Fruit fly (Drosophila melanogaster) whole organism, embryonic: ENCODE measurements around the gene Idh3a.

Source experiments
- C15 ChIP-seq: fragments of 200-800 bp; sonication (Bioruptor generic); IDR thresholded peaks from 3 replicates; pipeline ENCODE4 v1.3.6; 2022; ENCODE audit warnings: missing biosample characterization, missing genetic modification characterization
- CG11093 ChIP-seq: fragments of 200-800 bp; sonication (Bioruptor generic); IDR thresholded peaks from 3 replicates; pipeline ENCODE4 v1.3.6; 2022; ENCODE audit warnings: missing biosample characterization, missing genetic modification characterization
- CG12104 ChIP-seq: fragments of 200-800 bp; sonication (Bioruptor generic); optimal IDR thresholded peaks from 3 replicates; lab custom pipeline; 2016; ENCODE audit warnings: missing biosample characterization, missing genetic modification characterization
- CG14667 ChIP-seq: fragments of 200-800 bp; sonication (Bioruptor generic); IDR thresholded peaks from 2 replicates; pipeline ENCODE4 v1.3.6; 2022; ENCODE audit warnings: missing biosample characterization, missing genetic modification characterization
- CG14860 ChIP-seq: fragments of 200-800 bp; sonication (Bioruptor generic); IDR thresholded peaks from 3 replicates; pipeline ENCODE4 v1.3.6; 2022; ENCODE audit warnings: missing biosample characterization, missing genetic modification characterization; ENCODE audit not compliant: partially characterized antibody
- CG15696 ChIP-seq: fragments of 200-800 bp; sonication (Bioruptor generic); optimal IDR thresholded peaks from 2 replicates; lab custom pipeline; 2019; ENCODE audit warnings: missing biosample characterization, mild to moderate bottlenecking, missing genetic modification characterization, moderate library complexity
- CG2712 ChIP-seq: fragments of 200-800 bp; optimal IDR thresholded peaks from 3 replicates; lab custom pipeline; 2019; ENCODE audit warnings: missing biosample characterization, mild to moderate bottlenecking, missing genetic modification characterization, moderate library complexity
- CG4360 ChIP-seq: fragments of 200-800 bp; sonication (Bioruptor generic); IDR thresholded peaks from 2 replicates; pipeline ENCODE4 v1.3.6; 2022; ENCODE audit warnings: missing biosample characterization, missing genetic modification characterization
- CG4404 ChIP-seq: fragments of 200-800 bp; sonication (Bioruptor generic); IDR thresholded peaks from 2 replicates; pipeline ENCODE4 v1.3.6; 2022; ENCODE audit warnings: missing biosample characterization, missing genetic modification characterization
- CG4707 ChIP-seq: fragments of 200-800 bp; sonication (Bioruptor generic); optimal IDR thresholded peaks from 2 replicates; lab custom pipeline; 2018; ENCODE audit warnings: missing biosample characterization, mild to moderate bottlenecking, missing genetic modification characterization, moderate library complexity
- CG6854 ChIP-seq: fragments of 200-800 bp; sonication (Bioruptor generic); optimal IDR thresholded peaks from 3 replicates; lab custom pipeline; 2017; ENCODE audit warnings: missing biosample characterization, mild to moderate bottlenecking, missing genetic modification characterization
- CG7786 ChIP-seq: fragments of 200-800 bp; sonication (Bioruptor generic); optimal IDR thresholded peaks from 2 replicates; lab custom pipeline; 2016; ENCODE audit warnings: missing biosample characterization, missing genetic modification characterization
- CG8281 ChIP-seq: fragments of 200-800 bp; sonication (Bioruptor generic); optimal IDR thresholded peaks from 2 replicates; lab custom pipeline; 2018; ENCODE audit warnings: missing biosample characterization, mild to moderate bottlenecking, missing genetic modification characterization, moderate library complexity
- CG8765 ChIP-seq: fragments of 200-800 bp; sonication (Bioruptor generic); IDR thresholded peaks from 2 replicates; pipeline ENCODE4 v1.3.6; 2022; ENCODE audit warnings: missing biosample characterization, missing genetic modification characterization
- CG9727 ChIP-seq: fragments of 200-800 bp; sonication (Bioruptor generic); optimal IDR thresholded peaks from 3 replicates; lab custom pipeline; 2017; ENCODE audit warnings: missing biosample characterization, mild to moderate bottlenecking, missing genetic modification characterization
- Chrac-16 ChIP-seq: fragments of 200-800 bp; sonication (Bioruptor generic); optimal IDR thresholded peaks from 3 replicates; lab custom pipeline; 2016; ENCODE audit warnings: missing biosample characterization, missing genetic modification characterization
- CoRest ChIP-seq: fragments of 200-800 bp; sonication (Bioruptor generic); optimal IDR thresholded peaks from 3 replicates; lab custom pipeline; 2018; ENCODE audit warnings: missing biosample characterization, mild to moderate bottlenecking, missing genetic modification characterization, moderate library complexity
- Deaf1 ChIP-seq: fragments of 200-800 bp; optimal IDR thresholded peaks from 3 replicates; lab custom pipeline; 2019; ENCODE audit warnings: missing biosample characterization, mild to moderate bottlenecking, missing genetic modification characterization, moderate library complexity
- Dek ChIP-seq: fragments of 200-800 bp; sonication (Bioruptor generic); optimal IDR thresholded peaks from 3 replicates; lab custom pipeline; 2019; ENCODE audit warnings: missing biosample characterization, mild to moderate bottlenecking, missing genetic modification characterization, moderate library complexity
- Eip74EF ChIP-seq, 2 experiments: fragments of 200-800 bp in 1 of 2; fragments of >200 bp in 1 of 2; sonication (Bioruptor generic) in 1 of 2; optimal IDR thresholded peaks; 2 replicates each; lab custom pipeline; 2017 to 2019; ENCODE audit warnings: missing biosample characterization in 2 of 2, missing genetic modification characterization in 2 of 2, mild to moderate bottlenecking in 1 of 2, moderate library complexity in 1 of 2
- HLH54F ChIP-seq: fragments of 200-800 bp; sonication (Bioruptor generic); optimal IDR thresholded peaks from 3 replicates; lab custom pipeline; 2016; ENCODE audit warnings: missing biosample characterization, missing genetic modification characterization
- HLHmδ ChIP-seq: fragments of 200-800 bp; sonication (Bioruptor generic); optimal IDR thresholded peaks from 2 replicates; lab custom pipeline; 2018; ENCODE audit warnings: missing biosample characterization, mild to moderate bottlenecking, missing genetic modification characterization, moderate library complexity
- Hand ChIP-seq: fragments of 200-800 bp; sonication (Bioruptor generic); optimal IDR thresholded peaks from 2 replicates; lab custom pipeline; 2017; ENCODE audit warnings: mild to moderate bottlenecking, missing biosample characterization, missing genetic modification reagents, missing genetic modification characterization
- Mad ChIP-seq: fragments of 200-800 bp; sonication (Bioruptor generic); optimal IDR thresholded peaks from 2 replicates; lab custom pipeline; 2016; ENCODE audit warnings: missing biosample characterization, missing genetic modification characterization
- Med ChIP-seq: fragments of 200-800 bp; sonication (Bioruptor generic); peaks from one replicate; lab custom pipeline; 2016; ENCODE audit warnings: missing biosample characterization, missing genetic modification characterization, mild to moderate bottlenecking, inconsistent platforms, moderate library complexity
- Meics ChIP-seq: fragments of 200-800 bp; sonication (Bioruptor generic); optimal IDR thresholded peaks from 2 replicates; lab custom pipeline; 2017; ENCODE audit warnings: missing biosample characterization, mild to moderate bottlenecking, missing genetic modification characterization
- Poxn ChIP-seq: fragments of 200-800 bp; sonication (Bioruptor generic); IDR thresholded peaks from 2 replicates; pipeline ENCODE4 v1.3.6; 2022; ENCODE audit warnings: missing biosample characterization, missing genetic modification characterization
- Ptx1 ChIP-seq: fragments of 200-800 bp; sonication (Bioruptor generic); IDR thresholded peaks from 2 replicates; pipeline ENCODE4 v1.3.6; 2022; ENCODE audit warnings: missing biosample characterization, missing genetic modification characterization
- Sin3A ChIP-seq: fragments of >200 bp; optimal IDR thresholded peaks from 2 replicates; lab custom pipeline; 2018
- Sry-δ ChIP-seq: fragments of 200-800 bp; sonication (Bioruptor generic); optimal IDR thresholded peaks from 2 replicates; lab custom pipeline; 2016; ENCODE audit warnings: missing biosample characterization, missing genetic modification characterization
- Usf ChIP-seq: fragments of 200-800 bp; sonication (Bioruptor generic); optimal IDR thresholded peaks from 2 replicates; lab custom pipeline; 2017; ENCODE audit warnings: missing genotype, missing biosample characterization, missing genetic modification characterization
- br ChIP-seq: fragments of >200 bp; optimal IDR thresholded peaks from 2 replicates; lab custom pipeline; 2017
- cas ChIP-seq: fragments of 200-800 bp; sonication (Bioruptor generic); IDR thresholded peaks from 2 replicates; pipeline ENCODE4 v1.3.6; 2022; ENCODE audit warnings: missing biosample characterization, missing genetic modification characterization
- cato ChIP-seq: fragments of 200-800 bp; sonication (Bioruptor generic); optimal IDR thresholded peaks from 2 replicates; lab custom pipeline; 2016; ENCODE audit warnings: missing biosample characterization, missing genetic modification characterization, borderline replicate concordance
- crol ChIP-seq: fragments of 200-800 bp; sonication (Bioruptor generic); IDR thresholded peaks from 2 replicates; pipeline ENCODE4 v1.3.6; 2022; ENCODE audit warnings: missing biosample characterization, missing genetic modification characterization
- dati ChIP-seq: fragments of 200-800 bp; sonication (Bioruptor generic); IDR thresholded peaks from 2 replicates; pipeline ENCODE4 v1.3.6; 2022; ENCODE audit warnings: missing biosample characterization, missing genetic modification characterization
- gce ChIP-seq: fragments of 200-800 bp; sonication (Bioruptor generic); IDR thresholded peaks from 3 replicates; pipeline ENCODE4 v1.3.6; 2022; ENCODE audit warnings: missing biosample characterization, missing genetic modification characterization
- gro ChIP-seq: fragments of 200-800 bp; sonication (Bioruptor generic); optimal IDR thresholded peaks from 2 replicates; lab custom pipeline; 2016; ENCODE audit warnings: missing biosample characterization, missing genetic modification characterization
- h ChIP-seq: fragments of >200 bp; optimal IDR thresholded peaks from 2 replicates; lab custom pipeline; 2017
- kay ChIP-seq: fragments of 200-800 bp; sonication (Bioruptor generic); optimal IDR thresholded peaks from 2 replicates; lab custom pipeline; 2016; ENCODE audit warnings: missing biosample characterization, missing genetic modification characterization
- luna ChIP-seq: fragments of 200-800 bp; sonication (Bioruptor generic); optimal IDR thresholded peaks from 2 replicates; lab custom pipeline; 2016; ENCODE audit warnings: missing biosample characterization, missing genetic modification characterization
- nau ChIP-seq: fragments of 200-800 bp; sonication (Bioruptor generic); optimal IDR thresholded peaks from 3 replicates; lab custom pipeline; 2017; ENCODE audit warnings: missing biosample characterization, mild to moderate bottlenecking, missing genetic modification characterization, missing genetic modification reagents
- odd ChIP-seq: fragments of 200-800 bp; sonication (Bioruptor generic); optimal IDR thresholded peaks from 2 replicates; lab custom pipeline; 2017; ENCODE audit warnings: missing biosample characterization, mild to moderate bottlenecking, missing genetic modification characterization
- peb ChIP-seq: fragments of 200-800 bp; sonication (Bioruptor generic); IDR thresholded peaks from 2 replicates; pipeline ENCODE4 v1.3.6; 2022; ENCODE audit warnings: missing biosample characterization, missing genetic modification characterization
- pnt ChIP-seq: fragments of 200-800 bp; sonication (Bioruptor generic); optimal IDR thresholded peaks from 3 replicates; lab custom pipeline; 2016; ENCODE audit warnings: missing biosample characterization, missing genetic modification characterization
- run ChIP-seq: fragments of 200-800 bp; sonication (Bioruptor generic); optimal IDR thresholded peaks from 3 replicates; lab custom pipeline; 2018; ENCODE audit warnings: missing biosample characterization, mild to moderate bottlenecking, missing genetic modification characterization
- sqz ChIP-seq: fragments of 200-800 bp; sonication (Bioruptor generic); optimal IDR thresholded peaks from 3 replicates; lab custom pipeline; 2018; ENCODE audit warnings: missing biosample characterization, mild to moderate bottlenecking, missing genetic modification characterization
- tap ChIP-seq: fragments of 200-800 bp; optimal IDR thresholded peaks from 3 replicates; lab custom pipeline; 2019; ENCODE audit warnings: missing biosample characterization, mild to moderate bottlenecking, missing genetic modification characterization, moderate library complexity
- tin ChIP-seq: fragments of 200-800 bp; sonication (Bioruptor generic); optimal IDR thresholded peaks from 3 replicates; lab custom pipeline; 2016; ENCODE audit warnings: missing biosample characterization, missing genetic modification characterization
- trem ChIP-seq: fragments of 200-800 bp; optimal IDR thresholded peaks from 3 replicates; lab custom pipeline; 2019; ENCODE audit warnings: missing biosample characterization, mild to moderate bottlenecking, missing genetic modification characterization, moderate library complexity
- vfl ChIP-seq: fragments of 200-800 bp; sonication (Bioruptor generic); optimal IDR thresholded peaks from 2 replicates; lab custom pipeline; 2016; ENCODE audit warnings: missing biosample characterization, missing genetic modification characterization
- z ChIP-seq: fragments of 200-800 bp; sonication (Bioruptor generic); IDR thresholded peaks from 3 replicates; pipeline ENCODE4 v1.3.6; 2022; ENCODE audit warnings: missing biosample characterization, missing genetic modification characterization

Gene Idh3a

dm6 chrX:19565714-19566316 lies 44.2 kb upstream of the Idh3a start, which contains the start of the genes Grip84 and car (continued):
- peak; percentile 88 for TF ChIP-seq CoRest (tag; lab: Kevin White, UChicago)
- no peak for TF ChIP-seq CG8281 (tag; lab: Kevin White, UChicago)
- TF ChIP-seq Meics (GFP tag; lab: Kevin White, UChicago), result peak; percentile 68
- TF ChIP-seq h (lab: Kevin White, UChicago), result no peak
- no peak for TF ChIP-seq crol
- no peak for TF ChIP-seq tap (tag; lab: Kevin White, UChicago)
- TF ChIP-seq CG11093 (GFP tag; lab: Robert Waterston, UW), result peak; percentile 63; the same call in 2 of the 3 replicates
- 0 out of 2 replicates have a peak, but pooled peaks have one; percentile 29 for TF ChIP-seq CG14667 (GFP tag; lab: Robert Waterston, UW)
- TF ChIP-seq odd (GFP tag; lab: Kevin White, UChicago), result no peak
- TF ChIP-seq kay (GFP tag; lab: Kevin White, UChicago), result peak; percentile 26
- TF ChIP-seq gro, result peak; percentile 34
- peak; percentile 73 for TF ChIP-seq pnt (GFP tag; lab: Kevin White, UChicago)
- TF ChIP-seq Chrac-16, result peak; percentile 67
- peak; percentile 58 for TF ChIP-seq tin (GFP tag; lab: Kevin White, UChicago)
- 0 out of 2 replicates have a peak, but pooled peaks have one; percentile 48 for TF ChIP-seq CG8765 (GFP tag; lab: Robert Waterston, UW)
- TF ChIP-seq CG4404 (GFP tag; lab: Robert Waterston, UW), result peak; percentile 71
- TF ChIP-seq CG14860, result no peak
- no peak for TF ChIP-seq Eip74EF (GFP tag; optimal IDR thresholded peaks at IDR 0.05; lab: Kevin White, UChicago)
- TF ChIP-seq Mad (GFP tag; lab: Kevin White, UChicago), result peak; percentile 38
- peak; percentile 55 for TF ChIP-seq HLH54F (GFP tag; lab: Kevin White, UChicago)
- no peak for TF ChIP-seq vfl
- peak; percentile 82 for TF ChIP-seq Ptx1 (GFP tag; lab: Robert Waterston, UW)
- peak; percentile 29 for TF ChIP-seq CG12104
- TF ChIP-seq dati (GFP tag; lab: Robert Waterston, UW), result no peak
- no peak for TF ChIP-seq sqz (GFP tag; lab: Kevin White, UChicago)
- no peak for TF ChIP-seq CG7786 (GFP tag; lab: Kevin White, UChicago)
- TF ChIP-seq Med (GFP tag; lab: Kevin White, UChicago), result peak; percentile 88
- TF ChIP-seq trem (tag; lab: Kevin White, UChicago), result peak; percentile 60
- no peak for TF ChIP-seq nau (GFP tag; lab: Kevin White, UChicago)
- peak; percentile 40 for TF ChIP-seq Usf (GFP tag; lab: Kevin White, UChicago)
- no peak for TF ChIP-seq Sry-δ (GFP tag; lab: Kevin White, UChicago)
- TF ChIP-seq CG6854, result no peak
- no peak for TF ChIP-seq luna (GFP tag; lab: Kevin White, UChicago)
- no peak for TF ChIP-seq CG4360 (GFP tag; lab: Robert Waterston, UW)
- TF ChIP-seq Poxn, result 0 out of 2 replicates have a peak, but pooled peaks have one; percentile 22
- TF ChIP-seq run (tag; lab: Kevin White, UChicago), result peak; percentile 15
- peak; percentile 90 for TF ChIP-seq Sin3A (lab: Kevin White, UChicago)
- no peak for TF ChIP-seq gce (GFP tag; lab: Robert Waterston, UW)
- peak; percentile 63 for TF ChIP-seq CG15696 (tag; lab: Kevin White, UChicago)
- peak; percentile 70 for TF ChIP-seq CG9727 (GFP tag; lab: Kevin White, UChicago)
- no peak for TF ChIP-seq Deaf1 (tag; lab: Kevin White, UChicago)
- no peak for TF ChIP-seq Hand (GFP tag; lab: Kevin White, UChicago)
- peak; percentile 11; the same call in 1 of the 2 replicates for TF ChIP-seq peb
- TF ChIP-seq cato (GFP tag; lab: Kevin White, UChicago), result peak; percentile 37
- no peak for TF ChIP-seq CG4707 (GFP tag; lab: Kevin White, UChicago)
- TF ChIP-seq HLHmδ (GFP tag; lab: Kevin White, UChicago), result no peak
- no peak for TF ChIP-seq z
- peak; percentile 76 for TF ChIP-seq CG2712 (tag; lab: Kevin White, UChicago)
- TF ChIP-seq C15 (GFP tag; lab: Robert Waterston, UW), result 0 out of 3 replicates have a peak, but pooled peaks have one; percentile 31
- TF ChIP-seq Dek (tag; lab: Kevin White, UChicago), result no peak
- no peak for TF ChIP-seq br (lab: Kevin White, UChicago)
- TF ChIP-seq cas (GFP tag; lab: Robert Waterston, UW), result no peak
